Fruit fly (Drosophila melanogaster): Measurements from ENCODE around the gene spir.

The spir gene

DNA sequence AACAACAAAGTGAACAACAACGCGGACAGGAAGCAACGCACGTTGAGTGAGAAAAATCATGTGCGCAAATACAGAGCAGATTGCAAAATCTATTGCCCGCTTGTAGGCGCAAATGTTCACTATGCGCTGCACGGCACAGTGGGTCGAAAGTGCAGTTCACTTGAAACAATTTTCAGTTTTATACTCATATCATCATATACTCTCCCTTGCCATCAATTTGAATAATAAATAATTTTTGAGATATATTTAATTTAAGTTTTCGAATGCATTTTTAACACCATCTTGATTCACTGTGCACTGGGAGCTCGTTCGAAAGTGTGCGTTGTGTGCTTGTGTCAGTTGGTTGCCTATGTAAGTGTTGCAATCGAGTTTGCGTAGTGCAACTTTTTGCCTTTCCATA lies 43.8 kb upstream of the spir start (continued):
- TF ChIP-seq C15 (GFP tag; IDR thresholded peaks at IDR 0.05) (0 out of 3 replicates have a peak, but pooled peaks have one; percentile 30), CG10565 (GFP tag; optimal IDR thresholded peaks at IDR 0.05) (no peak), CG8089 (GFP tag; optimal IDR thresholded peaks at IDR 0.05) (peak; percentile 32), Elba2 (GFP tag; optimal IDR thresholded peaks at IDR 0.05) (peak; percentile 65), CG2678 (tag; optimal IDR thresholded peaks at IDR 0.05) (peak; percentile 52), Dek (tag; optimal IDR thresholded peaks at IDR 0.05) (no peak), Asciz (GFP tag; optimal IDR thresholded peaks at IDR 0.05) (peak; percentile 41), CG10979 (tag; optimal IDR thresholded peaks at IDR 0.05) (peak; percentile 71), CG11723 (GFP tag; optimal IDR thresholded peaks at IDR 0.05) (peak; percentile 43), nau (GFP tag; optimal IDR thresholded peaks at IDR 0.05) (no peak), Bdp1 (GFP tag; optimal IDR thresholded peaks at IDR 0.05) (peak; percentile 8), CG15601 (tag; optimal IDR thresholded peaks at IDR 0.05) (peak; percentile 71), Dp (GFP tag; optimal IDR thresholded peaks at IDR 0.05) (no peak), Taf1 (GFP tag; IDR thresholded peaks at IDR 0.05) (no peak; the same call in 1 of the 2 replicates), Xrp1 (GFP tag; IDR thresholded peaks at IDR 0.05) (peak; percentile 85), CG34422 (GFP tag; IDR thresholded peaks at IDR 0.05) (peak; percentile 65; the same call in 2 of the 3 replicates), mld (GFP tag; IDR thresholded peaks at IDR 0.05; ENCODE audit: partially characterized antibody) (no peak), CG10267 (tag; optimal IDR thresholded peaks at IDR 0.05) (peak; percentile 43), bsh (GFP tag; optimal IDR thresholded peaks at IDR 0.05) (peak in 1 of 2 experiments; percentile 84), CG12769 (tag; optimal IDR thresholded peaks at IDR 0.05) (peak; percentile 64), Meics (GFP tag; optimal IDR thresholded peaks at IDR 0.05) (peak; percentile 29), CG10209 (GFP tag; optimal IDR thresholded peaks at IDR 0.05) (peak; percentile 63), zfh1 (GFP tag; IDR thresholded peaks at IDR 0.05) (peak; percentile 83), sr (GFP tag; IDR thresholded peaks at IDR 0.05) (no peak), CG1792 (GFP tag; optimal IDR thresholded peaks at IDR 0.05) (no peak), CG6654 (GFP tag; optimal IDR thresholded peaks at IDR 0.05) (peak; percentile 23), odd (GFP tag; optimal IDR thresholded peaks at IDR 0.05) (peak; percentile 48), CG8281 (tag; optimal IDR thresholded peaks at IDR 0.05) (no peak), grn (GFP tag; optimal IDR thresholded peaks at IDR 0.05) (no peak), Nf-YA (GFP tag; IDR thresholded peaks at IDR 0.05) (peak; percentile 54; the same call in 1 of the 2 replicates), ERR (GFP tag; optimal IDR thresholded peaks at IDR 0.05) (no peak), ind (GFP tag; optimal IDR thresholded peaks at IDR 0.05) (peak; percentile 46)

DNA sequence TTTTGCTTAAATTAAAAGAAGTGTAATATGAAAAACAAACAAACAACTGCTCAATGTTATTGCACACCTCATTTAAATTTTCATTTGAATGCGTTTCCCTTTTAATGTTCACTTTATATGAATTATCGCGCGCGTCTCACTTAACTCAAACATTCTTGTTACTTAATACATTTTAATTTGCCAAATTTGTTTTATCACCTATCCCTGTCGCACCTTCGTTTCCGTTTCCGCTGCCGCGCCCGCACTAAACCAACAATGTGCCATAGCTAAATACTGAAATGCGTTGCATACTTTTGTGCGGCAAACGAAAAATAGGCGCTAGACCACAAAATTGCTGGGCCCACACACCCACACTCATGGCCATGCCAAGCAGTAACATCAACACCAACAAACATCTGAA lies 23.8 kb upstream of the spir start:
- TF ChIP-seq CG16813 (GFP tag; IDR thresholded peaks at IDR 0.05; ENCODE audit: partially characterized antibody) = no peak
- peak; percentile 46 for TF ChIP-seq Asciz (GFP tag; optimal IDR thresholded peaks at IDR 0.05)
- TF ChIP-seq ewg (GFP tag; optimal IDR thresholded peaks at IDR 0.05) = peak; percentile 50
- peak; percentile 63 for TF ChIP-seq sqz (GFP tag; optimal IDR thresholded peaks at IDR 0.05)
- TF ChIP-seq jing (GFP tag; optimal IDR thresholded peaks at IDR 0.05) = peak; percentile 26
- no peak for TF ChIP-seq CG3847 (GFP tag; IDR thresholded peaks at IDR 0.05)
- peak; percentile 86 for TF ChIP-seq odd (GFP tag; optimal IDR thresholded peaks at IDR 0.05)
- TF ChIP-seq Meics (GFP tag; optimal IDR thresholded peaks at IDR 0.05) = peak; percentile 67
- TF ChIP-seq gem (tag; optimal IDR thresholded peaks at IDR 0.05) = peak; percentile 11
- peak; percentile 35 for TF ChIP-seq CG2678 (tag; optimal IDR thresholded peaks at IDR 0.05)
- TF ChIP-seq gcm2 (GFP tag; optimal IDR thresholded peaks at IDR 0.05) = no peak
- TF ChIP-seq en (GFP tag; optimal IDR thresholded peaks at IDR 0.05) = peak; percentile 49
- TF ChIP-seq zfh2 (GFP tag; optimal IDR thresholded peaks at IDR 0.05) = no peak
- TF ChIP-seq CG14050 (GFP tag; IDR thresholded peaks at IDR 0.05) = peak; percentile 19; the same call in 1 of the 3 replicates
- TF ChIP-seq Mrtf (GFP tag; IDR thresholded peaks at IDR 0.05) = no peak
- no peak for TF ChIP-seq CG30020 (tag; optimal IDR thresholded peaks at IDR 0.05)
- no peak for TF ChIP-seq nerfin-2 (GFP tag; IDR thresholded peaks at IDR 0.05; ENCODE audit: partially characterized antibody)
- no peak for TF ChIP-seq Dll (GFP tag; IDR thresholded peaks at IDR 0.05; ENCODE audit: partially characterized antibody)
- TF ChIP-seq CG1832 (GFP tag; optimal IDR thresholded peaks at IDR 0.05) = no peak
- no peak for TF ChIP-seq Ssrp (tag; optimal IDR thresholded peaks at IDR 0.05)
- TF ChIP-seq ssp (GFP tag; IDR thresholded peaks at IDR 0.05) = no peak
- peak; percentile 66 for TF ChIP-seq slp2 (GFP tag; optimal IDR thresholded peaks at IDR 0.05)
- peak; percentile 27 for TF ChIP-seq CG8944 (GFP tag; optimal IDR thresholded peaks at IDR 0.05)

Data from whole organism, embryonic.